Fruit fly (Drosophila melanogaster) whole organism, embryonic: Measurements from ENCODE around the gene Spt3.

Experiments
- Atf-2 ChIP-seq: fragments of 200-800 bp; sonication (Bioruptor generic); optimal IDR thresholded peaks from 2 replicates; lab custom pipeline; 2016; ENCODE audit warnings: missing biosample characterization, missing genetic modification characterization
- B-H1 ChIP-seq: fragments of 200-800 bp; sonication (Bioruptor generic); IDR thresholded peaks from 3 replicates; pipeline ENCODE4 v1.3.6; 2022; ENCODE audit warnings: missing biosample characterization, missing genetic modification characterization
- BEAF-32 ChIP-seq: fragments of 200-800 bp; sonication (Bioruptor generic); optimal IDR thresholded peaks from 3 replicates; lab custom pipeline; 2017; ENCODE audit warnings: missing biosample characterization, missing genetic modification characterization, mild to moderate bottlenecking, moderate library complexity, missing genetic modification reagents
- C15 ChIP-seq: fragments of 200-800 bp; sonication (Bioruptor generic); IDR thresholded peaks from 3 replicates; pipeline ENCODE4 v1.3.6; 2022; ENCODE audit warnings: missing biosample characterization, missing genetic modification characterization
- CG10147 ChIP-seq: fragments of 200-800 bp; sonication (Bioruptor generic); optimal IDR thresholded peaks from 2 replicates; lab custom pipeline; 2019; ENCODE audit warnings: missing biosample characterization, mild to moderate bottlenecking, missing genetic modification characterization, moderate library complexity
- CG10654 ChIP-seq: fragments of 200-800 bp; sonication (Bioruptor generic); optimal IDR thresholded peaks from 2 replicates; lab custom pipeline; 2016; ENCODE audit warnings: missing biosample characterization, missing genetic modification characterization
- CG11723 ChIP-seq: fragments of 200-800 bp; sonication (Bioruptor generic); optimal IDR thresholded peaks from 2 replicates; lab custom pipeline; 2017; ENCODE audit warnings: missing biosample characterization, mild to moderate bottlenecking, missing genetic modification characterization
- CG12071 ChIP-seq: fragments of 200-800 bp; sonication (Bioruptor generic); optimal IDR thresholded peaks from 3 replicates; lab custom pipeline; 2018; ENCODE audit warnings: missing biosample characterization, mild to moderate bottlenecking, missing genetic modification characterization
- CG12942 ChIP-seq: fragments of 200-800 bp; sonication (Bioruptor generic); optimal IDR thresholded peaks from 3 replicates; lab custom pipeline; 2016; ENCODE audit warnings: missing biosample characterization, missing genetic modification characterization
- CG13296 ChIP-seq: fragments of 200-800 bp; sonication (Bioruptor generic); optimal IDR thresholded peaks from 3 replicates; lab custom pipeline; 2018; ENCODE audit warnings: missing biosample characterization, mild to moderate bottlenecking, missing genetic modification characterization
- CG13424 ChIP-seq: fragments of 200-800 bp; sonication (Bioruptor generic); optimal IDR thresholded peaks from 2 replicates; lab custom pipeline; 2019; ENCODE audit warnings: missing biosample characterization, mild to moderate bottlenecking, missing genetic modification characterization, moderate library complexity
- CG16863 ChIP-seq: fragments of 200-800 bp; sonication (Bioruptor generic); optimal IDR thresholded peaks from 3 replicates; lab custom pipeline; 2016; ENCODE audit warnings: missing biosample characterization, missing genetic modification characterization
- CG17361 ChIP-seq: fragments of 200-800 bp; sonication (Bioruptor generic); IDR thresholded peaks from 3 replicates; pipeline ENCODE4 v1.3.6; 2022; ENCODE audit warnings: missing biosample characterization, missing genetic modification characterization
- CG2116 ChIP-seq: fragments of 200-800 bp; sonication (Bioruptor generic); optimal IDR thresholded peaks from 3 replicates; lab custom pipeline; 2018; ENCODE audit warnings: missing biosample characterization, mild to moderate bottlenecking, missing genetic modification characterization
- CG2202 ChIP-seq: fragments of 200-800 bp; sonication (Bioruptor generic); optimal IDR thresholded peaks from 2 replicates; lab custom pipeline; 2018; ENCODE audit warnings: missing biosample characterization, mild to moderate bottlenecking, missing genetic modification characterization
- CG34422 ChIP-seq: fragments of 200-800 bp; sonication (Bioruptor generic); IDR thresholded peaks from 3 replicates; pipeline ENCODE4 v1.3.6; 2022; ENCODE audit warnings: missing biosample characterization, missing genetic modification characterization
- CG3995 ChIP-seq: fragments of 200-800 bp; sonication (Bioruptor generic); optimal IDR thresholded peaks from 3 replicates; lab custom pipeline; 2016; ENCODE audit warnings: missing biosample characterization, missing genetic modification characterization
- CG4282 ChIP-seq: fragments of 200-800 bp; sonication (Bioruptor generic); optimal IDR thresholded peaks from 2 replicates; lab custom pipeline; 2016; ENCODE audit warnings: missing biosample characterization, missing genetic modification characterization
- CG7271 ChIP-seq: fragments of 200-800 bp; sonication (Bioruptor generic); optimal IDR thresholded peaks from 2 replicates; lab custom pipeline; 2018; ENCODE audit warnings: missing biosample characterization, mild to moderate bottlenecking, missing genetic modification characterization, moderate library complexity
- CG7745 ChIP-seq: fragments of 200-800 bp; sonication (Bioruptor generic); optimal IDR thresholded peaks from 2 replicates; lab custom pipeline; 2018; ENCODE audit warnings: missing biosample characterization, mild to moderate bottlenecking, missing genetic modification characterization, moderate library complexity
- CG8924 ChIP-seq: fragments of 200-800 bp; optimal IDR thresholded peaks from 3 replicates; lab custom pipeline; 2019; ENCODE audit warnings: missing biosample characterization, mild to moderate bottlenecking, missing genetic modification characterization, moderate library complexity
- Dad ChIP-seq: fragments of 200-800 bp; sonication (Bioruptor generic); optimal IDR thresholded peaks from 3 replicates; lab custom pipeline; 2016; ENCODE audit warnings: missing biosample characterization, missing genetic modification characterization
- Elba2 ChIP-seq: fragments of 200-800 bp; sonication (Bioruptor generic); optimal IDR thresholded peaks from 3 replicates; lab custom pipeline; 2016; ENCODE audit warnings: missing biosample characterization, missing genetic modification characterization
- HLH4C ChIP-seq: fragments of 200-800 bp; sonication (Bioruptor generic); IDR thresholded peaks from 3 replicates; pipeline ENCODE4 v1.3.6; 2022; ENCODE audit warnings: missing biosample characterization, missing genetic modification characterization; ENCODE audit not compliant: partially characterized antibody
- Lpt ChIP-seq: fragments of >200 bp; optimal IDR thresholded peaks from 2 replicates; lab custom pipeline; 2018; ENCODE audit warnings: missing biosample characterization, missing genetic modification characterization
- Med ChIP-seq: fragments of 200-800 bp; sonication (Bioruptor generic); peaks from one replicate; lab custom pipeline; 2016; ENCODE audit warnings: missing biosample characterization, missing genetic modification characterization, mild to moderate bottlenecking, inconsistent platforms, moderate library complexity
- NfI ChIP-seq: fragments of 200-800 bp; sonication (Bioruptor generic); optimal IDR thresholded peaks from 3 replicates; lab custom pipeline; 2018; ENCODE audit warnings: missing biosample characterization, mild to moderate bottlenecking, missing genetic modification characterization, moderate library complexity
- PHDP ChIP-seq: fragments of 200-800 bp; sonication (Bioruptor generic); optimal IDR thresholded peaks from 3 replicates; lab custom pipeline; 2018; ENCODE audit warnings: missing biosample characterization, mild to moderate bottlenecking, missing genetic modification characterization, moderate library complexity
- Rfx ChIP-seq: fragments of 200-800 bp; sonication (Bioruptor generic); IDR thresholded peaks from 2 replicates; pipeline ENCODE4 v1.3.6; 2022; ENCODE audit warnings: missing biosample characterization, missing genetic modification characterization
- Tbp ChIP-seq: fragments of >200 bp; optimal IDR thresholded peaks from 2 replicates; lab custom pipeline; 2018; ENCODE audit warnings: missing biosample characterization, missing genetic modification characterization
- cad ChIP-seq: fragments of >200 bp; optimal IDR thresholded peaks from 2 replicates; lab custom pipeline; 2017; ENCODE audit warnings: missing biosample characterization, missing genetic modification characterization
- cato ChIP-seq: fragments of 200-800 bp; sonication (Bioruptor generic); optimal IDR thresholded peaks from 2 replicates; lab custom pipeline; 2016; ENCODE audit warnings: missing biosample characterization, missing genetic modification characterization, borderline replicate concordance
- chif ChIP-seq, 2 experiments: fragments of 200-800 bp; sonication (Bioruptor generic); optimal IDR thresholded peaks; 3 replicates each; lab custom pipeline; 2016; ENCODE audit warnings: missing biosample characterization in 2 of 2, missing genetic modification characterization in 2 of 2
- da ChIP-seq: fragments of 200-800 bp; sonication (Bioruptor generic); optimal IDR thresholded peaks from 2 replicates; lab custom pipeline; 2016; ENCODE audit warnings: missing biosample characterization, missing genetic modification characterization
- dati ChIP-seq: fragments of 200-800 bp; sonication (Bioruptor generic); IDR thresholded peaks from 2 replicates; pipeline ENCODE4 v1.3.6; 2022; ENCODE audit warnings: missing biosample characterization, missing genetic modification characterization
- en ChIP-seq: fragments of 200-800 bp; sonication (Bioruptor generic); optimal IDR thresholded peaks from 2 replicates; lab custom pipeline; 2016; ENCODE audit warnings: missing biosample characterization, missing genetic modification characterization
- fd64A ChIP-seq: fragments of 200-800 bp; sonication (Bioruptor generic); optimal IDR thresholded peaks from 3 replicates; lab custom pipeline; 2018; ENCODE audit warnings: missing biosample characterization, mild to moderate bottlenecking, missing genetic modification characterization
- h ChIP-seq: fragments of >200 bp; optimal IDR thresholded peaks from 2 replicates; lab custom pipeline; 2017
- kay ChIP-seq: fragments of 200-800 bp; sonication (Bioruptor generic); optimal IDR thresholded peaks from 2 replicates; lab custom pipeline; 2016; ENCODE audit warnings: missing biosample characterization, missing genetic modification characterization
- nau ChIP-seq: fragments of 200-800 bp; sonication (Bioruptor generic); optimal IDR thresholded peaks from 3 replicates; lab custom pipeline; 2017; ENCODE audit warnings: missing biosample characterization, mild to moderate bottlenecking, missing genetic modification characterization, missing genetic modification reagents
- onecut ChIP-seq: fragments of 200-800 bp; sonication (Bioruptor generic); IDR thresholded peaks from 2 replicates; pipeline ENCODE4 v1.3.6; 2022; ENCODE audit warnings: missing biosample characterization, missing genetic modification characterization
- org-1 ChIP-seq: fragments of 200-800 bp; sonication (Bioruptor generic); optimal IDR thresholded peaks from 2 replicates; lab custom pipeline; 2017; ENCODE audit warnings: missing biosample characterization, missing genetic modification characterization
- p53 ChIP-seq: fragments of 200-800 bp; sonication (Bioruptor generic); optimal IDR thresholded peaks from 2 replicates; lab custom pipeline; 2016; ENCODE audit warnings: missing biosample characterization, missing genetic modification characterization
- peb ChIP-seq: fragments of 200-800 bp; sonication (Bioruptor generic); IDR thresholded peaks from 2 replicates; pipeline ENCODE4 v1.3.6; 2022; ENCODE audit warnings: missing biosample characterization, missing genetic modification characterization
- prd ChIP-seq, 3 experiments: fragments of >200 bp in 2 of 3; fragments of 200-800 bp in 1 of 3; sonication (Bioruptor generic) in 1 of 3; optimal IDR thresholded peaks in 2 of 3; IDR thresholded peaks in 1 of 3; 2 replicates in 2 of 3; 3 replicates in 1 of 3; pipeline versions ENCODE4 v1.3.6 to Lab custom; 2017 to 2022; ENCODE audit warnings: missing biosample characterization in 1 of 3, missing genetic modification characterization in 1 of 3
- psq ChIP-seq: fragments of 200-800 bp; sonication (Bioruptor generic); optimal IDR thresholded peaks from 2 replicates; lab custom pipeline; 2017; ENCODE audit warnings: missing biosample characterization, missing genetic modification characterization
- pum ChIP-seq: fragments of 200-800 bp; sonication (Bioruptor generic); optimal IDR thresholded peaks from 2 replicates; lab custom pipeline; 2016; ENCODE audit warnings: missing biosample characterization, missing genetic modification characterization
- stc ChIP-seq: fragments of 200-800 bp; sonication (Bioruptor generic); IDR thresholded peaks from 2 replicates; pipeline ENCODE4 v1.3.6; 2022; ENCODE audit warnings: missing biosample characterization, missing genetic modification characterization
- vvl ChIP-seq: fragments of 200-800 bp; sonication (Bioruptor generic); IDR thresholded peaks from 2 replicates; pipeline ENCODE4 v1.3.6; 2022; ENCODE audit warnings: missing biosample characterization, missing genetic modification characterization

The Spt3 gene

dm6 chr3R:11991538-11992164 is 25.3 kb upstream of the Spt3 start (continued):
- TF ChIP-seq Rfx = 0 out of 2 replicates have a peak, but pooled peaks have one; percentile 20
- peak; percentile 5 for TF ChIP-seq PHDP (tag; lab: Kevin White, UChicago)
- no peak for TF ChIP-seq CG11723 (GFP tag; lab: Kevin White, UChicago)
- no peak for TF ChIP-seq HLH4C (GFP tag; lab: Robert Waterston, UW)
- no peak for TF ChIP-seq CG17361 (GFP tag; lab: Robert Waterston, UW)
- TF ChIP-seq CG3995 (GFP tag; lab: Kevin White, UChicago) = no peak
- TF ChIP-seq C15 = 0 out of 3 replicates have a peak, but pooled peaks have one; percentile 30
- TF ChIP-seq pum (GFP tag; lab: Kevin White, UChicago) = no peak
- TF ChIP-seq cad (GFP tag; lab: Kevin White, UChicago) = no peak
- TF ChIP-seq h (lab: Kevin White, UChicago) = no peak
- TF ChIP-seq Elba2 (GFP tag; lab: Kevin White, UChicago) = no peak
- peak; percentile 45 for TF ChIP-seq Med
- TF ChIP-seq CG13296 (GFP tag; lab: Kevin White, UChicago) = no peak
- no peak for TF ChIP-seq cato (GFP tag; lab: Kevin White, UChicago)
- no peak for TF ChIP-seq vvl (GFP tag; lab: Robert Waterston, UW)
- TF ChIP-seq fd64A (GFP tag; lab: Kevin White, UChicago) = no peak

dm6 chr3R:11992934-11993670 is 23.9 kb upstream of the Spt3 start, which contains the start of gene mfas:
Gene mfas (minus strand): TSS chr3R:11993315.
- TF ChIP-seq p53 (GFP tag; lab: Kevin White, UChicago) (no peak), CG10147 (GFP tag; lab: Kevin White, UChicago) (no peak), CG7271 (tag; lab: Kevin White, UChicago) (no peak), Dad (GFP tag; lab: Kevin White, UChicago) (no peak), Tbp (GFP tag; lab: Kevin White, UChicago) (no peak), onecut (GFP tag; lab: Robert Waterston, UW) (peak; percentile 19; the same call in 1 of the 2 replicates), CG10654 (GFP tag; lab: Kevin White, UChicago) (no peak), prd (optimal IDR thresholded peaks at IDR 0.05; lab: Kevin White, UChicago) (no peak), prd (GFP tag; IDR thresholded peaks at IDR 0.05; lab: Robert Waterston, UW) (no peak), CG4282 (GFP tag; lab: Kevin White, UChicago) (no peak), peb (GFP tag; lab: Robert Waterston, UW) (no peak), Lpt (GFP tag; lab: Kevin White, UChicago) (no peak), CG7745 (tag; lab: Kevin White, UChicago) (no peak), psq (no peak), da (GFP tag; lab: Kevin White, UChicago) (no peak), CG2202 (tag; lab: Kevin White, UChicago) (no peak), org-1 (GFP tag; lab: Kevin White, UChicago) (no peak), B-H1 (no peak), CG12942 (GFP tag; lab: Kevin White, UChicago) (no peak), dati (GFP tag; lab: Robert Waterston, UW) (no peak), chif (GFP tag; optimal IDR thresholded peaks at IDR 0.05; lab: Kevin White, UChicago) (no peak), CG13424 (tag; lab: Kevin White, UChicago) (no peak), nau (peak; percentile 63), CG16863 (GFP tag; lab: Kevin White, UChicago) (no peak), Atf-2 (GFP tag; lab: Kevin White, UChicago) (no peak), NfI (GFP tag; lab: Kevin White, UChicago) (no peak), stc (GFP tag; lab: Robert Waterston, UW) (no peak), BEAF-32 (no peak), CG34422 (no peak; the same call in 2 of the 3 replicates), CG12071 (GFP tag; lab: Kevin White, UChicago) (peak; percentile 56), CG2116 (no peak), en (GFP tag; lab: Kevin White, UChicago) (no peak), kay (GFP tag; lab: Kevin White, UChicago) (no peak), CG8924 (tag; lab: Kevin White, UChicago) (no peak)
